Fruit fly (Drosophila melanogaster) whole organism, prepupa: ENCODE data around the gene CG43407.

Experiments
- Blimp-1 ChIP-seq: fragments of 200-800 bp; sonication (Bioruptor generic); optimal IDR thresholded peaks from 3 replicates; lab custom pipeline; 2017; ENCODE audit warnings: missing biosample characterization, missing genetic modification characterization, mild to moderate bottlenecking, moderate library complexity, missing genetic modification reagents
- CG10669 ChIP-seq: fragments of 200-800 bp; sonication (Bioruptor generic); optimal IDR thresholded peaks from 3 replicates; lab custom pipeline; 2018; ENCODE audit warnings: missing biosample characterization, mild to moderate bottlenecking, missing genetic modification characterization, moderate library complexity
- CG11294 ChIP-seq: fragments of 200-800 bp; sonication (Bioruptor generic); IDR thresholded peaks from 2 replicates; pipeline ENCODE4 v1.3.6; 2022; ENCODE audit warnings: missing biosample characterization, missing genetic modification characterization
- CG11762 ChIP-seq: fragments of 200-800 bp; sonication (Bioruptor generic); optimal IDR thresholded peaks from 3 replicates; lab custom pipeline; 2016; ENCODE audit warnings: missing biosample characterization, missing genetic modification characterization; ENCODE audit not compliant: insufficient read depth
- CG15336 ChIP-seq: fragments of 200-800 bp; sonication (Bioruptor generic); IDR thresholded peaks from 2 replicates; pipeline ENCODE4 v1.3.6; 2022; ENCODE audit warnings: missing biosample characterization, missing genetic modification characterization
- CG1621 ChIP-seq: fragments of 200-800 bp; sonication (Bioruptor generic); optimal IDR thresholded peaks from 3 replicates; lab custom pipeline; 2018; ENCODE audit warnings: missing biosample characterization, mild to moderate bottlenecking, missing genetic modification characterization
- CG16779 ChIP-seq: fragments of 200-800 bp; sonication (Bioruptor generic); optimal IDR thresholded peaks from 3 replicates; lab custom pipeline; 2017; ENCODE audit warnings: missing biosample characterization, mild to moderate bottlenecking, missing genetic modification characterization
- CG31627 ChIP-seq: fragments of 200-800 bp; sonication (Bioruptor generic); optimal IDR thresholded peaks from 3 replicates; lab custom pipeline; 2016; ENCODE audit warnings: missing biosample characterization, missing genetic modification characterization
- CG32006 ChIP-seq: fragments of 200-800 bp; sonication (Bioruptor generic); optimal IDR thresholded peaks from 3 replicates; lab custom pipeline; 2017; ENCODE audit warnings: missing biosample characterization, mild to moderate bottlenecking, missing genetic modification characterization
- CG34406 ChIP-seq: fragments of 200-800 bp; sonication (Bioruptor generic); optimal IDR thresholded peaks from 3 replicates; lab custom pipeline; 2016; ENCODE audit warnings: missing biosample characterization, missing genetic modification characterization
- CG6163 ChIP-seq: fragments of 200-800 bp; sonication (Bioruptor generic); IDR thresholded peaks from 3 replicates; pipeline ENCODE4 v1.3.6; 2022; ENCODE audit warnings: missing biosample characterization, missing genetic modification characterization
- CG6276 ChIP-seq: fragments of 200-800 bp; sonication (Bioruptor generic); optimal IDR thresholded peaks from 2 replicates; lab custom pipeline; 2017; ENCODE audit warnings: missing biosample characterization, mild to moderate bottlenecking, missing genetic modification characterization
- CG6854 ChIP-seq: fragments of 200-800 bp; sonication (Bioruptor generic); optimal IDR thresholded peaks from 2 replicates; lab custom pipeline; 2017; ENCODE audit warnings: missing biosample characterization, mild to moderate bottlenecking, missing genetic modification characterization
- CG7368 ChIP-seq: fragments of 200-800 bp; sonication (Bioruptor generic); optimal IDR thresholded peaks from 3 replicates; lab custom pipeline; 2016; ENCODE audit warnings: missing biosample characterization, missing genetic modification characterization
- Eip78C ChIP-seq: fragments of 200-800 bp; sonication (Bioruptor generic); peaks from one replicate; lab custom pipeline; 2016; ENCODE audit warnings: missing biosample characterization, missing genetic modification characterization
- Eip93F ChIP-seq: fragments of 200-800 bp; sonication (Bioruptor generic); optimal IDR thresholded peaks from 2 replicates; lab custom pipeline; 2016; ENCODE audit warnings: missing biosample characterization, mild to moderate bottlenecking, missing genetic modification characterization
- Ets21C ChIP-seq: fragments of 200-800 bp; sonication (Bioruptor generic); optimal IDR thresholded peaks from 3 replicates; lab custom pipeline; 2016; ENCODE audit warnings: missing biosample characterization, missing genetic modification characterization
- Hr38 ChIP-seq: sonication (Bioruptor generic); optimal IDR thresholded peaks from 2 replicates; lab custom pipeline; 2016; ENCODE audit warnings: missing biosample characterization, missing genetic modification characterization
- Hr39 ChIP-seq: fragments of 200-800 bp; sonication (Bioruptor generic); optimal IDR thresholded peaks from 2 replicates; lab custom pipeline; 2016; ENCODE audit warnings: missing biosample characterization, missing genetic modification characterization
- Hr4 ChIP-seq: fragments of 200-800 bp; sonication (Bioruptor generic); optimal IDR thresholded peaks from 3 replicates; lab custom pipeline; 2016; ENCODE audit warnings: missing biosample characterization, missing genetic modification characterization
- Lpt ChIP-seq: fragments of 200-800 bp; sonication (Bioruptor generic); optimal IDR thresholded peaks from 3 replicates; lab custom pipeline; 2016; ENCODE audit warnings: missing biosample characterization, missing genetic modification characterization
- OdsH ChIP-seq: fragments of 200-800 bp; sonication (Bioruptor generic); optimal IDR thresholded peaks from 3 replicates; lab custom pipeline; 2016; ENCODE audit warnings: missing biosample characterization, missing genetic modification characterization
- Sox102F ChIP-seq: fragments of 200-800 bp; sonication (Bioruptor generic); optimal IDR thresholded peaks from 2 replicates; lab custom pipeline; 2016; ENCODE audit warnings: missing biosample characterization, mild to moderate bottlenecking, missing genetic modification characterization
- Sox14 ChIP-seq: fragments of 200-800 bp; sonication (Bioruptor generic); optimal IDR thresholded peaks from 3 replicates; lab custom pipeline; 2016; ENCODE audit warnings: missing biosample characterization, missing genetic modification characterization
- Sox15 ChIP-seq: fragments of 200-800 bp; sonication (Bioruptor generic); optimal IDR thresholded peaks from 3 replicates; lab custom pipeline; 2016; ENCODE audit warnings: missing biosample characterization, missing genetic modification characterization
- achi ChIP-seq: fragments of 200-800 bp; sonication (Bioruptor generic); optimal IDR thresholded peaks from 3 replicates; lab custom pipeline; 2016; ENCODE audit warnings: missing biosample characterization, missing genetic modification characterization
- acj6 ChIP-seq: fragments of 200-800 bp; sonication (Bioruptor generic); optimal IDR thresholded peaks from 3 replicates; lab custom pipeline; 2016; ENCODE audit warnings: missing biosample characterization, missing genetic modification characterization
- cyc ChIP-seq: fragments of 200-800 bp; sonication (Bioruptor generic); optimal IDR thresholded peaks from 3 replicates; lab custom pipeline; 2016; ENCODE audit warnings: missing biosample characterization, missing genetic modification characterization
- dac ChIP-seq: fragments of 200-800 bp; sonication (Bioruptor generic); optimal IDR thresholded peaks from 2 replicates; lab custom pipeline; 2017; ENCODE audit warnings: missing biosample characterization, mild to moderate bottlenecking, missing genetic modification characterization
- eg ChIP-seq: fragments of 200-800 bp; sonication (Bioruptor generic); IDR thresholded peaks from 3 replicates; pipeline ENCODE4 v1.3.6; 2022; ENCODE audit warnings: missing biosample characterization, missing genetic modification characterization
- esn ChIP-seq: fragments of 200-800 bp; sonication (Bioruptor generic); optimal IDR thresholded peaks from 2 replicates; lab custom pipeline; 2016; ENCODE audit warnings: missing biosample characterization, mild to moderate bottlenecking, missing genetic modification characterization, moderate library complexity
- fd59A ChIP-seq: fragments of 200-800 bp; sonication (Bioruptor generic); optimal IDR thresholded peaks from 2 replicates; lab custom pipeline; 2017; ENCODE audit warnings: missing biosample characterization, mild to moderate bottlenecking, missing genetic modification characterization, missing genetic modification reagents
- fkh ChIP-seq: fragments of 200-800 bp; sonication (Bioruptor generic); optimal IDR thresholded peaks from 3 replicates; lab custom pipeline; 2017; ENCODE audit warnings: missing biosample characterization, mild to moderate bottlenecking, missing genetic modification characterization, moderate library complexity
- lz ChIP-seq: fragments of 200-800 bp; sonication (Bioruptor generic); optimal IDR thresholded peaks from 3 replicates; lab custom pipeline; 2016; ENCODE audit warnings: missing biosample characterization, missing genetic modification characterization
- pdm3 ChIP-seq: fragments of 200-800 bp; sonication (Bioruptor generic); optimal IDR thresholded peaks from 3 replicates; lab custom pipeline; 2016; ENCODE audit warnings: missing biosample characterization, missing genetic modification characterization
- salr ChIP-seq, 2 experiments: fragments of 200-800 bp; sonication (Bioruptor generic); optimal IDR thresholded peaks; 3 replicates each; lab custom pipeline; 2016 to 2018; ENCODE audit warnings: missing biosample characterization in 2 of 2, missing genetic modification characterization in 2 of 2, mild to moderate bottlenecking in 1 of 2
- spab ChIP-seq: fragments of 200-800 bp; sonication (Bioruptor generic); optimal IDR thresholded peaks from 2 replicates; lab custom pipeline; 2017; ENCODE audit warnings: missing biosample characterization, mild to moderate bottlenecking, missing genetic modification characterization, missing genetic modification reagents
- ss ChIP-seq, 2 experiments: fragments of 200-800 bp; sonication (Bioruptor generic); optimal IDR thresholded peaks; 2 replicates in 1 of 2; 3 replicates in 1 of 2; lab custom pipeline; 2017 to 2018; ENCODE audit warnings: mild to moderate bottlenecking in 2 of 2, missing biosample characterization in 2 of 2, missing genetic modification characterization in 2 of 2, moderate library complexity in 1 of 2
- topi ChIP-seq: fragments of 200-800 bp; sonication (Bioruptor generic); optimal IDR thresholded peaks from 3 replicates; lab custom pipeline; 2016; ENCODE audit warnings: missing biosample characterization, missing genetic modification characterization

Gene CG43407

dm6 chr3L:19045299-19046025 is 7.7 kb downstream of the CG43407 start, which contains the start of gene nkd (continued):
- TF ChIP-seq esn (GFP tag; lab: Kevin White, UChicago) (peak; percentile 90), CG16779 (tag; lab: Kevin White, UChicago) (peak; percentile 32), dac (GFP tag; lab: Kevin White, UChicago) (peak; percentile 10), salr (GFP tag; optimal IDR thresholded peaks at IDR 0.05; lab: Kevin White, UChicago) (peak in 1 of 2 experiments; percentile 71), eg (GFP tag; lab: Robert Waterston, UW) (peak; percentile 95), Eip78C (GFP tag; lab: Kevin White, UChicago) (peak; percentile 96), Hr39 (GFP tag; lab: Kevin White, UChicago) (peak; percentile 70), spab (peak; percentile 55), ss (GFP tag; optimal IDR thresholded peaks at IDR 0.05; lab: Kevin White, UChicago) (peak; percentile 52 to 71), Sox15 (GFP tag; lab: Kevin White, UChicago) (peak; percentile 54), cyc (peak; percentile 69), CG7368 (peak; percentile 79), pdm3 (GFP tag; lab: Kevin White, UChicago) (peak; percentile 87), CG11294 (GFP tag; lab: Robert Waterston, UW) (peak; percentile 70), Hr38 (GFP tag; lab: Kevin White, UChicago) (no peak), Hr4 (GFP tag; lab: Kevin White, UChicago) (peak; percentile 87)

DNA sequence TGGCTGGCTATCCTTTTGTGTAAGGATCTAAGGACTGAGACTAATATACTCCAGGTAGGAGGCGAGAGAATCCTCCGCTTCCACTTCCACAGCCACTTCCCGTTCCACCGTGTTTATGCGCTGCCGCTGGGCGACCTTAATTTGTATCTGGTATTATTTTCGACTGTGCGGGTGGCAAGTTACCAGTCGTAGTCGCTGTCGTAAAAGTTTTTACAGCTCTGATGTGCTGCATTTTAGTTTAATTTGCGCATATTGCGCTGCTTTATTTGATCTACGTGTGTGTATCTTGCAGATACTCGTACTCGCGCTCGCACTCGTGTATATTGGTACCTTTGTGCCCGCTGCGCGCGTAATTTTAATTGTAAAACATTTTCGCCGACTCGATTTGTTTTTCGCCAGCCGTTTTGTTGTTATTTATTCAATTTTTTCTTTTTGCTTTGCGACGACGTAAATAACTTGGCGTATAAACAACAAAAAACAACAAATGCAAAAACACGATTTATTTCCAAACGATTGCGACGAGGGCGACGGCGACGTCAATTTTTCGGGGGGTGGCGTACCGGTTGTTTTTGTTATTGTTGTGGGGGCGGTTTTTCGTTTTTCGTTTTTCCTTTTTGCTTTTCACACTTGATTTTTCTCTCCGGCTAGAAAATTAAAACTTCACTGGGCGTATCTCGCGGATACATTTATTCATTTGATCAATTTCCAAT is 8.4 kb downstream of the CG43407 start:
- TF ChIP-seq CG15336 (GFP tag; lab: Robert Waterston, UW), result peak; percentile 11; the same call in 1 of the 2 replicates
- peak; percentile 40 for TF ChIP-seq CG6276 (GFP tag; lab: Kevin White, UChicago)
- TF ChIP-seq dac (GFP tag; lab: Kevin White, UChicago), result no peak
- TF ChIP-seq lz, result no peak
- TF ChIP-seq Sox14, result no peak
- peak; percentile 43; the same call in 2 of the 3 replicates for TF ChIP-seq CG6163 (GFP tag; lab: Robert Waterston, UW)
- no peak for TF ChIP-seq CG1621
- no peak for TF ChIP-seq CG10669 (GFP tag; lab: Kevin White, UChicago)
- no peak for TF ChIP-seq CG16779 (tag; lab: Kevin White, UChicago)
- TF ChIP-seq Eip93F (GFP tag; lab: Kevin White, UChicago), result no peak
- TF ChIP-seq Hr4 (GFP tag; lab: Kevin White, UChicago), result no peak
- no peak for TF ChIP-seq OdsH (GFP tag; lab: Kevin White, UChicago)
- no peak for TF ChIP-seq Blimp-1 (GFP tag; lab: Kevin White, UChicago)
- TF ChIP-seq fkh (GFP tag; lab: Kevin White, UChicago), result peak; percentile 46
- no peak for TF ChIP-seq cyc
- peak; percentile 55 for TF ChIP-seq Eip78C (GFP tag; lab: Kevin White, UChicago)
- TF ChIP-seq eg (GFP tag; lab: Robert Waterston, UW), result peak; percentile 15
- no peak for TF ChIP-seq CG11762 (GFP tag; lab: Kevin White, UChicago)
- no peak for TF ChIP-seq CG7368
- TF ChIP-seq topi (GFP tag; lab: Kevin White, UChicago), result no peak
- no peak for TF ChIP-seq fd59A
- TF ChIP-seq achi, result no peak
- no peak for TF ChIP-seq Hr38 (GFP tag; lab: Kevin White, UChicago)

DNA sequence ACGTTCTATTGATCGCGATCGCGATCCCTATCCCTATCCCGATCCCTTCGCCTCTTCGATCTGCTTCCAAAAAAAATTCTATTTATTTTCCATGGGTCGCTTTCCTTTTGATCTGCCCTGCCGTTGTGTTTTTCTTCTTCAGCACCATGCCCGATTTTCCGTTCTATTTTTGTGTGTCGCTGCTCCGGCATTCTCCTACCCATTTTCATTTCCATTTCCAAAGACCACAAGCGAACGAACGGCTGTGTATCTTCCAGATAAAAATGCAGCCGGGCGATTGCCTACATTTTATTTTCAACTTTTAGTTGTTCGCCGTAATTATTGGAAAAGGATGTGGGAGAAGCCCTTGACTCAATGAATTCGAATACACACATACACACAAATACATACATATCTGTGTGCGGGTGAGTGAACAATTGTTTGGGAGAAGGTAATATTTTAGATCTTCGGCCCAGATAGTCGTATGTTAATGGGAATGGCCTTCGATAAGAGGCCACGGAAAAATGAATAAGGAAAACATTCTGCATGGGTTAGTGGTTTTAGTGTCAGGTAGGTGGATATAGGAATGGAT is 9.6 kb downstream of the CG43407 start:
- TF ChIP-seq Eip78C (GFP tag; lab: Kevin White, UChicago) (peak; percentile 19), esn (GFP tag; lab: Kevin White, UChicago) (no peak)

DNA sequence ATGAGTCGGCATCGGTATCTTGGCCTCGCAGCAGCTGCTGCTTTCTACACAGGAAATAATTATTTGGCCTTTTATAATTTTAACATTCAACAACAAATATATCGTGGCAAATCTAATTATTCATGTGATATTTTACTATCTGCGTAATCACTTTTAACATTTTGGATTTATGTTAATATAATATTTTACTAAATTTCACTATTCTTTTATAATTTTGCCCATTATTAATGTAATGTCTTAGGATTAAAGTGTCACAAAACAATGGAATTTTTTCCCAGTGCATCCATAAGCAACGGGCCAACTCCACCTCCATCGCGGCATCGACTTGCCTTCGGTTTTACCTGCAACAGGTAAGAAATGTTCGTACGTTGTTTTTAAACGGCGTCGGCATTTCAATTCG is 10.7 kb downstream of the CG43407 start:
- TF ChIP-seq CG11294 (GFP tag; lab: Robert Waterston, UW) (peak; percentile 71), Hr4 (GFP tag; lab: Kevin White, UChicago) (peak; percentile 92), Sox102F (GFP tag; lab: Kevin White, UChicago) (peak; percentile 88), CG32006 (GFP tag; lab: Kevin White, UChicago) (peak; percentile 97), eg (GFP tag; lab: Robert Waterston, UW) (peak; percentile 86), CG34406 (peak; percentile 96), CG7368 (peak; percentile 88), Ets21C (GFP tag; lab: Kevin White, UChicago) (peak; percentile 78), Lpt (GFP tag; lab: Kevin White, UChicago) (peak; percentile 89), Sox15 (GFP tag; lab: Kevin White, UChicago) (peak; percentile 83), lz (peak; percentile 92), CG10669 (GFP tag; lab: Kevin White, UChicago) (peak; percentile 94), CG11762 (GFP tag; lab: Kevin White, UChicago) (peak; percentile 89), acj6 (GFP tag; lab: Kevin White, UChicago) (peak; percentile 92), pdm3 (GFP tag; lab: Kevin White, UChicago) (peak; percentile 89), Eip93F (GFP tag; lab: Kevin White, UChicago) (peak; percentile 66), Blimp-1 (GFP tag; lab: Kevin White, UChicago) (peak; percentile 85), achi (peak; percentile 93), salr (GFP tag; optimal IDR thresholded peaks at IDR 0.05; lab: Kevin White, UChicago) (peak; percentile 65 to 93), CG31627 (peak; percentile 83), OdsH (GFP tag; lab: Kevin White, UChicago) (peak; percentile 93), CG6854 (peak; percentile 78)
